Fruit fly (Drosophila melanogaster) whole organism, pupa: Measurements from ENCODE around the gene Rpn10.

Source experiments
- CG10348 ChIP-seq: fragments of 200-800 bp; sonication (Bioruptor generic); IDR thresholded peaks from 2 replicates; pipeline ENCODE4 v1.3.6; 2022; ENCODE audit warnings: missing biosample characterization, missing genetic modification characterization
- CG12605 ChIP-seq: fragments of 200-800 bp; sonication (Bioruptor generic); IDR thresholded peaks from 2 replicates; pipeline ENCODE4 v1.3.6; 2022; ENCODE audit warnings: missing biosample characterization, missing genetic modification characterization
- CG13204 ChIP-seq: fragments of 200-800 bp; sonication (Bioruptor generic); optimal IDR thresholded peaks from 2 replicates; lab custom pipeline; 2018; ENCODE audit warnings: missing biosample characterization, mild to moderate bottlenecking, missing genetic modification characterization, moderate library complexity
- CG14655 ChIP-seq: fragments of 200-800 bp; sonication (Bioruptor generic); optimal IDR thresholded peaks from 3 replicates; lab custom pipeline; 2017; ENCODE audit warnings: mild to moderate bottlenecking, missing biosample characterization, missing genetic modification reagents, missing genetic modification characterization
- CG15710 ChIP-seq: fragments of 200-800 bp; sonication (Bioruptor generic); optimal IDR thresholded peaks from 2 replicates; lab custom pipeline; 2018; ENCODE audit warnings: missing biosample characterization, mild to moderate bottlenecking, missing genetic modification characterization, moderate library complexity
- CG17806 ChIP-seq: fragments of 200-800 bp; sonication (Bioruptor generic); optimal IDR thresholded peaks from 2 replicates; lab custom pipeline; 2018; ENCODE audit warnings: missing biosample characterization, mild to moderate bottlenecking, missing genetic modification characterization, moderate library complexity
- CG34367 ChIP-seq: fragments of 200-800 bp; sonication (Bioruptor generic); optimal IDR thresholded peaks from 2 replicates; lab custom pipeline; 2018; ENCODE audit warnings: missing biosample characterization, mild to moderate bottlenecking, missing genetic modification characterization
- CG8159 ChIP-seq: fragments of 200-800 bp; sonication (Bioruptor generic); optimal IDR thresholded peaks from 3 replicates; lab custom pipeline; 2018; ENCODE audit warnings: missing biosample characterization, mild to moderate bottlenecking, missing genetic modification characterization, moderate library complexity
- CG8301 ChIP-seq: fragments of 200-800 bp; sonication (Bioruptor generic); optimal IDR thresholded peaks from 2 replicates; lab custom pipeline; 2018; ENCODE audit warnings: missing biosample characterization, mild to moderate bottlenecking, missing genetic modification characterization
- CG9948 ChIP-seq: fragments of 200-800 bp; sonication (Bioruptor generic); optimal IDR thresholded peaks from 2 replicates; lab custom pipeline; 2018; ENCODE audit warnings: missing biosample characterization, mild to moderate bottlenecking, missing genetic modification characterization, moderate library complexity
- D1 ChIP-seq: fragments of 200-800 bp; sonication (Bioruptor generic); optimal IDR thresholded peaks from 2 replicates; lab custom pipeline; 2018; ENCODE audit warnings: missing biosample characterization, mild to moderate bottlenecking, missing genetic modification characterization, moderate library complexity
- EcR ChIP-seq: fragments of 200-800 bp; sonication (Bioruptor generic); optimal IDR thresholded peaks from 3 replicates; lab custom pipeline; 2019; ENCODE audit warnings: missing biosample characterization, missing genetic modification characterization, mild to moderate bottlenecking, moderate library complexity, missing genetic modification reagents
- Ets98B ChIP-seq: fragments of 200-800 bp; sonication (Bioruptor generic); IDR thresholded peaks from 2 replicates; pipeline ENCODE4 v1.3.6; 2022; ENCODE audit warnings: missing biosample characterization, missing genetic modification characterization
- Pif1A ChIP-seq: fragments of 200-800 bp; sonication (Bioruptor generic); optimal IDR thresholded peaks from 3 replicates; lab custom pipeline; 2016; ENCODE audit warnings: missing biosample characterization, missing genetic modification characterization
- Pif1B ChIP-seq: fragments of 200-800 bp; sonication (Bioruptor generic); optimal IDR thresholded peaks from 3 replicates; lab custom pipeline; 2016; ENCODE audit warnings: missing biosample characterization, missing genetic modification characterization
- Snoo ChIP-seq: fragments of 200-800 bp; sonication (Bioruptor generic); optimal IDR thresholded peaks from 3 replicates; lab custom pipeline; 2017; ENCODE audit warnings: missing biosample characterization, mild to moderate bottlenecking, missing genetic modification characterization, inconsistent platforms
- fd96Ca ChIP-seq: fragments of 200-800 bp; sonication (Bioruptor generic); IDR thresholded peaks from 3 replicates; pipeline ENCODE4 v1.3.6; 2022; ENCODE audit warnings: missing biosample characterization, missing genetic modification characterization
- gl ChIP-seq: fragments of 200-800 bp; sonication (Bioruptor generic); optimal IDR thresholded peaks from 2 replicates; lab custom pipeline; 2018; ENCODE audit warnings: missing biosample characterization, mild to moderate bottlenecking, missing genetic modification characterization
- rn ChIP-seq: fragments of 200-800 bp; sonication (Bioruptor generic); IDR thresholded peaks from 2 replicates; pipeline ENCODE4 v1.3.6; 2022; ENCODE audit warnings: missing biosample characterization, missing genetic modification characterization

Rpn10 gene

DNA sequence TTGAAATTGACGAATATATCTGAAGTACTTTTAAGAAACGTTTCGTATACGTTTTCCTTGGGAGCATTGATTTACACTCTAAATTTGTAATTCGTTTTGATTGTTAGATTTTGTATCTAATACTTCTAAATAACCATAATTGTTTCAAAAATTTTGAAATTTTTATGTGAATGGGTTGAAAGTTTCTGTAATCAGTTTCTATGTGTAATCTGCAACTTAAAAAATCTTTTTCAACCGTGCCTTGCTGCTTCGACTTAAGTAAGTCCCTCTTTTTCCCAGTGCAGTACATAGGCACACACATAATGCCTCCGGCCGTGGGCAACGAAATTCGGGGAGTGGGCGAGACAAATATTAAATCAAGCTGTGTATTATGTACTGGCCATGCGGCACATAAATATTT, 48.6 kb downstream of the Rpn10 start:
- TF ChIP-seq CG8159 (tag; lab: Kevin White, UChicago) (no peak), gl (tag; lab: Kevin White, UChicago) (no peak), CG34367 (tag; lab: Kevin White, UChicago) (no peak), CG10348 (GFP tag; lab: Robert Waterston, UW) (no peak), D1 (tag; lab: Kevin White, UChicago) (no peak), EcR (GFP tag; lab: Kevin White, UChicago) (no peak), CG8301 (no peak), Ets98B (GFP tag; lab: Robert Waterston, UW) (no peak), rn (GFP tag; lab: Robert Waterston, UW) (no peak), fd96Ca (GFP tag; lab: Robert Waterston, UW) (no peak), Pif1B (no peak), CG12605 (GFP tag; lab: Robert Waterston, UW) (no peak), Pif1A (GFP tag; lab: Kevin White, UChicago) (no peak), CG13204 (GFP tag; lab: Kevin White, UChicago) (no peak)

- TF ChIP-seq D1 (tag; lab: Kevin White, UChicago) (no peak), Ets98B (GFP tag; lab: Robert Waterston, UW) (no peak), CG13204 (GFP tag; lab: Kevin White, UChicago) (no peak), rn (GFP tag; lab: Robert Waterston, UW) (no peak), CG17806 (tag; lab: Kevin White, UChicago) (no peak), CG9948 (tag; lab: Kevin White, UChicago) (no peak), Pif1B (no peak), CG14655 (GFP tag; lab: Kevin White, UChicago) (no peak), CG8301 (no peak), CG34367 (tag; lab: Kevin White, UChicago) (no peak), Snoo (tag; lab: Kevin White, UChicago) (no peak), CG8159 (tag; lab: Kevin White, UChicago) (no peak), gl (tag; lab: Kevin White, UChicago) (no peak), CG15710 (tag; lab: Kevin White, UChicago) (no peak), CG10348 (GFP tag; lab: Robert Waterston, UW) (no peak)
Measured at dm6 chr3L:21586528-21586927, 49.7 kb downstream of the Rpn10 start, which contains the start of gene TfAP-2. TfAP-2 (plus strand) TSS chr3L:21586828.
